Fruit fly (Drosophila melanogaster) whole organism, wandering third instar larva: ENCODE data around the gene Hayan.

ENCODE experiments used
- Abd-B ChIP-seq: fragments of >200 bp; optimal IDR thresholded peaks from 2 replicates; lab custom pipeline; 2017; ENCODE audit warnings: missing biosample characterization, missing genetic modification characterization
- CG32264 ChIP-seq: fragments of 200-800 bp; sonication (Bioruptor generic); optimal IDR thresholded peaks from 2 replicates; lab custom pipeline; 2016; ENCODE audit warnings: missing biosample characterization, missing genetic modification characterization
- CrebA ChIP-seq: fragments of 200-800 bp; sonication (Bioruptor generic); optimal IDR thresholded peaks from 2 replicates; lab custom pipeline; 2016; ENCODE audit warnings: missing biosample characterization, mild to moderate bottlenecking, missing genetic modification characterization, borderline replicate concordance
- Dfd ChIP-seq: fragments of >200 bp; optimal IDR thresholded peaks from 2 replicates; lab custom pipeline; 2017; ENCODE audit warnings: missing biosample characterization, missing genetic modification characterization
- Dif ChIP-seq: fragments of 200-275, 200-300 bp; sonication (Bioruptor generic); optimal IDR thresholded peaks from 2 replicates; lab custom pipeline; 2018; ENCODE audit warnings: missing biosample characterization, missing genetic modification characterization; ENCODE audit not compliant: partially characterized antibody
- HLH106 ChIP-seq: fragments of 200-800 bp; optimal IDR thresholded peaks from 3 replicates; lab custom pipeline; 2019; ENCODE audit warnings: missing biosample characterization, mild to moderate bottlenecking, missing genetic modification characterization, moderate library complexity
- Hnf4 ChIP-seq: fragments of 200-800 bp; sonication (Bioruptor generic); optimal IDR thresholded peaks from 2 replicates; lab custom pipeline; 2016; ENCODE audit warnings: missing biosample characterization, mild to moderate bottlenecking, missing genetic modification characterization
- Hr78 ChIP-seq: fragments of >200 bp; optimal IDR thresholded peaks from 2 replicates; lab custom pipeline; 2017; ENCODE audit warnings: missing biosample characterization, missing genetic modification characterization
- Hr83 ChIP-seq: fragments of 200-300 bp; sonication (Bioruptor generic); optimal IDR thresholded peaks from 2 replicates; lab custom pipeline; 2016; ENCODE audit warnings: missing biosample characterization, mild to moderate bottlenecking, missing genetic modification characterization, moderate library complexity; ENCODE audit not compliant: poor library complexity, severe bottlenecking
- Jra ChIP-seq: sonication (Bioruptor generic); optimal IDR thresholded peaks from 2 replicates; lab custom pipeline; 2016; ENCODE audit warnings: missing biosample characterization, missing genetic modification characterization
- Mio ChIP-seq: sonication (Bioruptor generic); optimal IDR thresholded peaks from 2 replicates; lab custom pipeline; 2016; ENCODE audit warnings: missing biosample characterization, missing genetic modification characterization
- N ChIP-seq: fragments of >200 bp; optimal IDR thresholded peaks from 2 replicates; lab custom pipeline; 2018; ENCODE audit warnings: missing biosample characterization, missing external identifiers, missing genetic modification characterization
- OdsH ChIP-seq: fragments of 200-800 bp; sonication (Bioruptor generic); optimal IDR thresholded peaks from 2 replicates; lab custom pipeline; 2016; ENCODE audit warnings: missing biosample characterization, mild to moderate bottlenecking, missing genetic modification characterization
- Rel ChIP-seq, 2 experiments: fragments of 200-800 bp; sonication (Bioruptor generic) in 1 of 2; optimal IDR thresholded peaks; 2 replicates in 1 of 2; 3 replicates in 1 of 2; lab custom pipeline; 2016 to 2019; ENCODE audit warnings: mild to moderate bottlenecking in 2 of 2, missing biosample characterization in 2 of 2, missing genetic modification characterization in 2 of 2, moderate library complexity in 1 of 2
- Sp1 ChIP-seq: fragments of 200-800 bp; sonication (Bioruptor generic); optimal IDR thresholded peaks from 3 replicates; lab custom pipeline; 2019; ENCODE audit warnings: missing biosample characterization, mild to moderate bottlenecking, missing genetic modification characterization, moderate library complexity
- Vsx2 ChIP-seq: fragments of 200-300, 225-300 bp; sonication (Bioruptor generic); optimal IDR thresholded peaks from 2 replicates; lab custom pipeline; 2018; ENCODE audit warnings: missing biosample characterization, missing genetic modification characterization; ENCODE audit not compliant: partially characterized antibody
- br ChIP-seq: fragments of 200-800 bp; sonication (Bioruptor generic); optimal IDR thresholded peaks from 2 replicates; lab custom pipeline; 2016; ENCODE audit warnings: missing biosample characterization, missing genetic modification characterization
- brk ChIP-seq: fragments of 200-800 bp; sonication (Bioruptor generic); optimal IDR thresholded peaks from 2 replicates; lab custom pipeline; 2016; ENCODE audit warnings: missing biosample characterization, mild to moderate bottlenecking, missing genetic modification characterization
- dl ChIP-seq, 2 experiments: fragments of 175-275, 200-275 bp in 1 of 2; fragments of 200-275 bp in 1 of 2; sonication (Bioruptor generic); optimal IDR thresholded peaks; lab custom pipeline; 2018; ENCODE audit warnings: mild to moderate bottlenecking in 2 of 2, missing biosample characterization in 2 of 2, missing genetic modification characterization in 2 of 2, moderate library complexity in 2 of 2; ENCODE audit not compliant: partially characterized antibody in 2 of 2, insufficient read depth in 1 of 2
- dmrt93B ChIP-seq: fragments of 200-800 bp; sonication (Bioruptor generic); optimal IDR thresholded peaks from 2 replicates; lab custom pipeline; 2018; ENCODE audit warnings: missing biosample characterization, mild to moderate bottlenecking, missing genetic modification characterization
- dsf ChIP-seq: sonication (Bioruptor generic); optimal IDR thresholded peaks from 2 replicates; lab custom pipeline; 2016; ENCODE audit warnings: missing biosample characterization, missing genetic modification characterization, borderline replicate concordance
- ey ChIP-seq: fragments of 200-800 bp; sonication (Bioruptor generic); optimal IDR thresholded peaks from 2 replicates; lab custom pipeline; 2016; ENCODE audit warnings: missing biosample characterization, missing genetic modification characterization
- foxo ChIP-seq, 2 experiments: fragments of 200-800 bp; sonication (Bioruptor generic); optimal IDR thresholded peaks; 2 replicates in 1 of 2; 3 replicates in 1 of 2; lab custom pipeline; 2016 to 2017; ENCODE audit warnings: missing biosample characterization in 2 of 2, missing genetic modification characterization in 2 of 2
- fru ChIP-seq: fragments of 200-800 bp; sonication (Bioruptor generic); optimal IDR thresholded peaks from 3 replicates; lab custom pipeline; 2016; ENCODE audit warnings: missing biosample characterization, mild to moderate bottlenecking, missing genetic modification characterization
- h ChIP-seq: fragments of 200-800 bp; sonication (Bioruptor generic); optimal IDR thresholded peaks from 3 replicates; lab custom pipeline; 2016; ENCODE audit warnings: missing biosample characterization, mild to moderate bottlenecking, missing genetic modification characterization
- jim ChIP-seq: fragments of 175-275, 200-325 bp; sonication (Bioruptor generic); optimal IDR thresholded peaks from 2 replicates; lab custom pipeline; 2016; ENCODE audit warnings: missing biosample characterization, mild to moderate bottlenecking, missing genetic modification characterization
- lola ChIP-seq: fragments of >200 bp; optimal IDR thresholded peaks from 2 replicates; lab custom pipeline; 2017; ENCODE audit warnings: missing biosample characterization, missing genetic modification characterization
- pan ChIP-seq: fragments of >200 bp; optimal IDR thresholded peaks from 2 replicates; lab custom pipeline; 2017
- psq ChIP-seq: fragments of 200-800 bp; sonication (Bioruptor generic); optimal IDR thresholded peaks from 3 replicates; lab custom pipeline; 2017; ENCODE audit warnings: missing biosample characterization, mild to moderate bottlenecking, missing genetic modification characterization, moderate library complexity
- rgr ChIP-seq: fragments of 200-800 bp; sonication (Bioruptor generic); optimal IDR thresholded peaks from 3 replicates; lab custom pipeline; 2016; ENCODE audit warnings: missing biosample characterization, mild to moderate bottlenecking, missing genetic modification characterization
- sage ChIP-seq: fragments of 200-800 bp; sonication (Bioruptor generic); optimal IDR thresholded peaks from 2 replicates; lab custom pipeline; 2016; ENCODE audit warnings: missing biosample characterization, mild to moderate bottlenecking, missing genetic modification characterization
- tai ChIP-seq: sonication (Bioruptor generic); optimal IDR thresholded peaks from 2 replicates; lab custom pipeline; 2016; ENCODE audit warnings: missing biosample characterization, missing genetic modification characterization
- usp ChIP-seq: fragments of >200 bp; optimal IDR thresholded peaks from 2 replicates; lab custom pipeline; 2017; ENCODE audit warnings: missing biosample characterization, missing genetic modification characterization
- woc ChIP-seq: sonication (Bioruptor generic); optimal IDR thresholded peaks from 2 replicates; lab custom pipeline; 2016; ENCODE audit warnings: missing biosample characterization, mild to moderate bottlenecking, missing genetic modification characterization

The Hayan gene

dm6 chrX:18483261-18484218 lies at the start of gene Hayan:
Hayan (minus strand) TSS chrX:18483772.
- no peak for TF ChIP-seq pan (lab: Kevin White, UChicago)
- TF ChIP-seq dl (GFP tag; optimal IDR thresholded peaks at IDR 0.05; lab: Kevin White, UChicago; ENCODE audit: insufficient read depth in 1 of 2, partially characterized antibody in 2 of 2) = peak in 1 of 2 experiments; percentile 12
- TF ChIP-seq Hnf4 (GFP tag; lab: Kevin White, UChicago) = peak; percentile 19
- TF ChIP-seq brk = no peak
- peak; percentile 12 for TF ChIP-seq Hr83 (GFP tag; lab: Kevin White, UChicago)
- peak; percentile 82 for TF ChIP-seq woc (GFP tag; lab: Kevin White, UChicago)
- TF ChIP-seq Sp1 (GFP tag; lab: Kevin White, UChicago) = peak; percentile 69
- peak; percentile 31 for TF ChIP-seq h (GFP tag; lab: Kevin White, UChicago)
- peak; percentile 45 for TF ChIP-seq fru (GFP tag; lab: Kevin White, UChicago)
- TF ChIP-seq Vsx2 (GFP tag; lab: Kevin White, UChicago) = peak; percentile 79
- peak; percentile 53 for TF ChIP-seq br
- TF ChIP-seq Rel (GFP tag; optimal IDR thresholded peaks at IDR 0.05; lab: Kevin White, UChicago) = no peak
- TF ChIP-seq Rel (tag; optimal IDR thresholded peaks at IDR 0.05; lab: Kevin White, UChicago) = peak; percentile 89
- no peak for TF ChIP-seq CrebA
- peak; percentile 78 for TF ChIP-seq Dif (GFP tag; lab: Kevin White, UChicago)
- TF ChIP-seq tai (GFP tag; lab: Kevin White, UChicago) = no peak
- TF ChIP-seq jim (GFP tag; lab: Kevin White, UChicago) = no peak
- TF ChIP-seq Hr78 = no peak
- no peak for TF ChIP-seq Dfd (GFP tag; lab: Kevin White, UChicago)
- TF ChIP-seq dmrt93B (GFP tag; lab: Kevin White, UChicago) = no peak

DNA sequence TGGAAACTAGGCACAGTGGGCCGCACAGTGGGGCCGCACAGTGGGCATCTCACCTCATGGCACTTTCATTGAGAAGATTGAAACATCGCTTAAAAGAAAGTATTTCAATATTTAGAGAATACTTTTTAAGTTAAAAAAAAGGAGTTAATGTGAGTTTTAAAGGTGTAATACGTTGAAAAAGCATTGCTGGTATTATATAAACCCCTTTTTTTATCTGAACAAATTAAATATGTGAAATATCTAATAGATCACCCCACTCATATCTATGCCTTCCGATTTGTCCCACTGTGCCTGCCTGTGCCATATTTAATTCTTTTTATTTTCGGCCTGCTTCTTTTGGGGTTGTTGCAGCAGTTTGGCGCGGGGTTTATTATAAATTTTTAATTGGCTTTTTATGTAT lies 49.7 kb upstream of the Hayan start:
- TF ChIP-seq fru (GFP tag; lab: Kevin White, UChicago) (peak; percentile 31), Hr83 (GFP tag; lab: Kevin White, UChicago) (no peak), brk (no peak), OdsH (GFP tag; lab: Kevin White, UChicago) (peak; percentile 20), Sp1 (GFP tag; lab: Kevin White, UChicago) (peak; percentile 28), rgr (peak; percentile 40), N (GFP tag; lab: Kevin White, UChicago) (no peak), Rel (GFP tag; optimal IDR thresholded peaks at IDR 0.05; lab: Kevin White, UChicago) (no peak), Rel (tag; optimal IDR thresholded peaks at IDR 0.05; lab: Kevin White, UChicago) (no peak), psq (GFP tag; lab: Kevin White, UChicago) (peak; percentile 2), ey (GFP tag; lab: Kevin White, UChicago) (peak; percentile 32), HLH106 (tag; lab: Kevin White, UChicago) (peak; percentile 19), h (GFP tag; lab: Kevin White, UChicago) (peak; percentile 15), foxo (GFP tag; optimal IDR thresholded peaks at IDR 0.05; lab: Kevin White, UChicago) (peak in 1 of 2 experiments; percentile 31)
- TF ChIP-seq, all 38 proteins: peak for 9

DNA sequence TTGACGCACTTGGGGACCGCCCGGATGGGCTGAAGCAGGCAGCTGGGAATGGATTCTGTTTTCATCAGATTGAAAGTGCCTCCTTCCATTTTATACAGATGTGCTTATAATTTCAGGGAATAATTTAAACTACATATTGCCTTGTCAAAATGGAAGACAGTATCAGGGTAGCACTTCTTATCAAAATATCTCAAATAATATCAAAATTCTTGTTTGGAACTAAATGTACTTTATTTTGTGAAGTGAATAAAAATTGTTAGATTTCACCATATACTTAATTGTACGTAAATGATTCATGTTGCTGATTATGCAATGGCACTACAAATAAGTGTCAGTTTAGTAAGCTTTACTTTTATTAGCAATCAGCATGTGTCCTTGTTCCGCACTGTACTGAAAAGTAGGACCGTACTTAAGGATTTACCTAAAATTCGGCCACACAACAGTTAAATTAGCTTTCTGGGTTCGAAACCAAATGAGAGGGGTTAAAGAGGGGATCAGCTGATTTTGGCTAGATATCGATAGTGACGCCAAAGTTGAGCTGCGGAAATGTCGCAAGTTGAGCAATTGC lies 44.7 kb upstream of the Hayan start, which contains the start of the genes CG15042 and CG15047:
Gene CG15042, minus strand, starts transcription at position 101 of the 568 bp plus-strand sequence.
Gene CG15047, plus strand, starts transcription at position 518 of the 568 bp plus-strand sequence.
- TF ChIP-seq sage (GFP tag; lab: Kevin White, UChicago) (no peak), Hr83 (GFP tag; lab: Kevin White, UChicago) (no peak), pan (lab: Kevin White, UChicago) (no peak), br (no peak), h (GFP tag; lab: Kevin White, UChicago) (no peak)

- TF ChIP-seq Jra (GFP tag; lab: Kevin White, UChicago) (no peak), CrebA (no peak), Abd-B (no peak), OdsH (GFP tag; lab: Kevin White, UChicago) (no peak), rgr (no peak), dsf (GFP tag; lab: Kevin White, UChicago) (no peak), foxo (GFP tag; optimal IDR thresholded peaks at IDR 0.05; lab: Kevin White, UChicago) (peak in 1 of 2 experiments; percentile 45), Mio (no peak), h (GFP tag; lab: Kevin White, UChicago) (peak; percentile 1), br (peak; percentile 11), fru (GFP tag; lab: Kevin White, UChicago) (peak; percentile 15), usp (no peak), ey (GFP tag; lab: Kevin White, UChicago) (no peak), pan (lab: Kevin White, UChicago) (no peak), lola (no peak), N (GFP tag; lab: Kevin White, UChicago) (no peak), CG32264 (no peak), woc (GFP tag; lab: Kevin White, UChicago) (no peak), brk (no peak), Hnf4 (GFP tag; lab: Kevin White, UChicago) (no peak), Hr83 (GFP tag; lab: Kevin White, UChicago) (no peak), Sp1 (GFP tag; lab: Kevin White, UChicago) (peak; percentile 24), Dif (GFP tag; lab: Kevin White, UChicago) (no peak), dmrt93B (GFP tag; lab: Kevin White, UChicago) (peak; percentile 8)
Observed at dm6 chrX:18524594-18525266, 41.2 kb upstream of the Hayan start.
